Fruit fly (Drosophila melanogaster): Measurements from ENCODE around the gene Axn.
A peak's percentile ranks its signal among the peaks of the same experiment; 100 is the strongest.

- no peak for TF ChIP-seq CG4424 (GFP tag; optimal IDR thresholded peaks at IDR 0.05)
- no peak for TF ChIP-seq MTF-1 (GFP tag; optimal IDR thresholded peaks at IDR 0.05; ENCODE audit: borderline replicate concordance)
- no peak for TF ChIP-seq Awh (GFP tag; IDR thresholded peaks at IDR 0.05)
- no peak for TF ChIP-seq CG8290 (GFP tag; optimal IDR thresholded peaks at IDR 0.05)
- no peak for TF ChIP-seq CG8290 (tag; optimal IDR thresholded peaks at IDR 0.05)
- peak; percentile 77 for TF ChIP-seq Drgx (GFP tag; IDR thresholded peaks at IDR 0.05)
- no peak; the same call in 2 of the 3 replicates for TF ChIP-seq B-H1 (GFP tag; IDR thresholded peaks at IDR 0.05)
- TF ChIP-seq CG4282 (GFP tag; optimal IDR thresholded peaks at IDR 0.05): no peak
- TF ChIP-seq D19A (tag; optimal IDR thresholded peaks at IDR 0.05): no peak
- no peak for TF ChIP-seq CG8478 (optimal IDR thresholded peaks at IDR 0.05)
- TF ChIP-seq CG1602 (GFP tag; optimal IDR thresholded peaks at IDR 0.05): no peak
Measured at dm6 chr3R:29982027-29982426, 40.6 kb upstream of the Axn start.

Measured in whole organism, embryonic.